Fruit fly (Drosophila melanogaster): ENCODE results near the gene RhoL.

RhoL gene

DNA sequence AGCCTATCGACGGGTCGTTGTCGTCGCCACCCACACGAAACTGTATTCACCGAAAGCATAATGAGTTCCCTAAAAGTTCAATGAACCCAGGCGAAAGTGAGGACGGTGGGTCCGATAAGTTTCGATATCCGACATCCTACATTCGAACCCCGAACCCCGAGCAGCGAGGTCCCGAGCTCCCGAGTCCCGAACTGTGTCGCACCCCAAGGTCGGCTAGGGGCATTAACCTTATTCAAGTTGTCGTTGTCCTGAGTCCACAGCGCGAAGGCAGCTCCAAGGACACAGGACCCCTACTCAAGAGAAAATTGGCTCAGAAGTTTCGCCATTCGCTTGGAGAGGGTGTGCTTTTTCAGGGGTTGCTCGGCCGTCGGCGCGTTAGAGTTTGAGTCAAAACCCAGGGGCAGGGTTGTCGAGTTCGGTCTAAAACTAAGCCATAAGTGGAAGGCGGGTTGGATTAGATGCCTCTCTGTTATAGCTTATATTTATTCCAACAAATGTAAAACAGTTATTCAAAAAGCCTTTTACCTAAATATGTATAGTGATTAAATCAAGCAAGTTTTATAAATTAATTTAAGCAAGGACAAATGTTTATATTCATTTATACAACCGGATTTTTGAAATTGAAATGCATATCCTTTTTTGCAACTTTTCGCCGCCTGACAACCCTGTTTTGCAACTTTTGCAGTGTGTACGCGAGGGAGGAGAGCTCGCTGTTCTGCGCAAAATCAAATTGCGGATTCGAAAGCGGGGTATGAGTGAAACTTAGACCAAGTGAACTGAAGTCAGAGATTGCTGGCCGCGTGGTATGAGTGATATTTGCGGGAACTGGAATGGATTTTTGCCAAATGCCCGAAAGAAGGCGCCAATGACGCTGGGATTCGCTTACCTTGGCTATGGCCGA, 42.7 kb downstream of the RhoL start (continued):
- TF ChIP-seq CG8359 (GFP tag; optimal IDR thresholded peaks at IDR 0.05; ENCODE audit: borderline replicate concordance): peak; percentile 25
- TF ChIP-seq scrt (GFP tag; optimal IDR thresholded peaks at IDR 0.05): peak; percentile 71
- TF ChIP-seq CG10366 (GFP tag; IDR thresholded peaks at IDR 0.05): peak; percentile 46
- peak; percentile 13; the same call in 1 of the 2 replicates for TF ChIP-seq Adf1 (GFP tag; IDR thresholded peaks at IDR 0.05)
- peak; percentile 37; the same call in 1 of the 2 replicates for TF ChIP-seq chm (GFP tag; IDR thresholded peaks at IDR 0.05)
- TF ChIP-seq CG34376 (GFP tag; optimal IDR thresholded peaks at IDR 0.05): peak; percentile 94
- TF ChIP-seq stc (GFP tag; IDR thresholded peaks at IDR 0.05): peak; percentile 77
- peak; percentile 74 for TF ChIP-seq CG32532 (GFP tag; IDR thresholded peaks at IDR 0.05)
- TF ChIP-seq pzg (GFP tag; optimal IDR thresholded peaks at IDR 0.05): no peak
- peak; percentile 62 for TF ChIP-seq pho (GFP tag; optimal IDR thresholded peaks at IDR 0.05)
- TF ChIP-seq CrebB (tag; optimal IDR thresholded peaks at IDR 0.05): peak; percentile 52
- TF ChIP-seq BtbVII (GFP tag; optimal IDR thresholded peaks at IDR 0.05): peak; percentile 73
- TF ChIP-seq Nf-YC (tag; optimal IDR thresholded peaks at IDR 0.05): peak; percentile 84
- TF ChIP-seq twi (tag; optimal IDR thresholded peaks at IDR 0.05): peak; percentile 6
- TF ChIP-seq Dad (GFP tag; optimal IDR thresholded peaks at IDR 0.05): peak; percentile 23
- peak; percentile 66; the same call in 2 of the 3 replicates for TF ChIP-seq tgo (GFP tag; IDR thresholded peaks at IDR 0.05)
- peak; percentile 16 for TF ChIP-seq eyg (GFP tag; optimal IDR thresholded peaks at IDR 0.05)
- TF ChIP-seq CG10543 (GFP tag; optimal IDR thresholded peaks at IDR 0.05): peak; percentile 92
- peak; percentile 74 for TF ChIP-seq CG31441 (GFP tag; IDR thresholded peaks at IDR 0.05)
- TF ChIP-seq Hr3 (GFP tag; optimal IDR thresholded peaks at IDR 0.05): peak; percentile 20

DNA sequence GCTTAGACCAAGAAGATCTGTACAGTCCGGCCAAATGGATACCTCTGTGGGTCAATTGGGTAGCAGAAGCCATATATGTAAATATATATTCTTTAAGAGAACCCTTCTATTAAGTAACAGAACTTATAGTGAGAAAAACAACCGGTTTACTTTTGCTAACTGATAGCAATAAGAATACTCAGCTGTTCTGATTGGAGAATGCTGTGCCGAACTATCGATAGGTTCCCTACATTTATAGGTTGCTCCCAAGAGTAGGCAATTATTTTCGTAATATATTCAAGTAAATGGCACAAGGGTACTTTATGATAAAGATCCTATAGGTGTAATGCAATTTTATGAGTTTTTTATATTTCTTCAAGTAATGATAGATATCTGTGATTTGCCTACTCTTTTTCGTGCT, 46.0 kb downstream of the RhoL start, which contains the start of gene GstZ1:
Gene GstZ1, minus strand, starts transcription at position 174 of the 400 bp plus-strand sequence.
- TF ChIP-seq CG2678 (tag; optimal IDR thresholded peaks at IDR 0.05) (no peak), Doc3 (GFP tag; IDR thresholded peaks at IDR 0.05; ENCODE audit: partially characterized antibody) (peak; percentile 67; the same call in 2 of the 3 replicates), CG34422 (GFP tag; IDR thresholded peaks at IDR 0.05) (no peak), MBD-R2 (GFP tag; IDR thresholded peaks at IDR 0.05) (peak; percentile 63), CG13894 (tag; optimal IDR thresholded peaks at IDR 0.05) (peak; percentile 20), dmrt11E (tag; optimal IDR thresholded peaks at IDR 0.05) (no peak), CG8290 (GFP tag; optimal IDR thresholded peaks at IDR 0.05) (no peak), CG8290 (tag; optimal IDR thresholded peaks at IDR 0.05) (no peak), Sox102F (GFP tag; optimal IDR thresholded peaks at IDR 0.05) (no peak), Bgb (GFP tag; IDR thresholded peaks at IDR 0.05; ENCODE audit: partially characterized antibody) (peak; percentile 69), CG6765 (GFP tag; optimal IDR thresholded peaks at IDR 0.05) (no peak), CG15601 (tag; optimal IDR thresholded peaks at IDR 0.05) (no peak), CG9727 (GFP tag; optimal IDR thresholded peaks at IDR 0.05) (no peak), CG9876 (GFP tag; optimal IDR thresholded peaks at IDR 0.05) (no peak), Opbp (GFP tag; IDR thresholded peaks at IDR 0.05; ENCODE audit: partially characterized antibody) (peak; percentile 61; the same call in 1 of the 3 replicates), Chrac-16 (GFP tag; optimal IDR thresholded peaks at IDR 0.05) (no peak), Pdp1 (GFP tag; optimal IDR thresholded peaks at IDR 0.05) (peak in 1 of 2 experiments; percentile 21), CG1792 (GFP tag; optimal IDR thresholded peaks at IDR 0.05) (no peak), Dll (GFP tag; IDR thresholded peaks at IDR 0.05; ENCODE audit: partially characterized antibody) (peak; percentile 80), Oaz (GFP tag; IDR thresholded peaks at IDR 0.05) (no peak), CG12236 (GFP tag; optimal IDR thresholded peaks at IDR 0.05) (no peak), jing (GFP tag; optimal IDR thresholded peaks at IDR 0.05) (no peak), Med (GFP tag) (peak; percentile 44), sna (GFP tag; IDR thresholded peaks at IDR 0.05; ENCODE audit: partially characterized antibody) (0 out of 2 replicates have a peak, but pooled peaks have one; percentile 53), CG8359 (GFP tag; optimal IDR thresholded peaks at IDR 0.05; ENCODE audit: borderline replicate concordance) (no peak), CG13287 (GFP tag; IDR thresholded peaks at IDR 0.05; ENCODE audit: partially characterized antibody) (peak; percentile 86), B-H2 (GFP tag; optimal IDR thresholded peaks at IDR 0.05) (no peak), Sry-δ (GFP tag; optimal IDR thresholded peaks at IDR 0.05) (peak; percentile 25), klu (GFP tag; IDR thresholded peaks at IDR 0.05) (no peak)
